Worm (Caenorhabditis elegans) whole organism, young adult: Measurements from ENCODE around the gene K06H6.5.

ENCODE experiments used
- B0019.2 ChIP-seq: fragments of 200-800 bp; sonication (Bioruptor generic); conservative IDR thresholded peaks from 2 replicates; pipeline ENCODE4 v1.3.6; 2022; ENCODE audit warnings: missing genetic modification reagents, missing genetic modification characterization, missing compliant biosample characterization
- F39B2.1 ChIP-seq: fragments of 200-800 bp; sonication (Bioruptor generic); IDR thresholded peaks from 2 replicates; pipeline ENCODE4 v1.3.6; 2022; ENCODE audit warnings: missing genetic modification reagents, missing genetic modification characterization, missing compliant biosample characterization
- F49E8.2 ChIP-seq: sonication (generic microtip); optimal IDR thresholded peaks from 3 replicates; lab custom pipeline; 2017; ENCODE audit warnings: missing genetic modification characterization, mild to moderate bottlenecking, missing compliant biosample characterization, antibody characterized with exemption, moderate library complexity; ENCODE audit not compliant: insufficient read depth
- F52B5.7 ChIP-seq: sonication (generic microtip); optimal IDR thresholded peaks from 2 replicates; lab custom pipeline; 2016; ENCODE audit warnings: mild to moderate bottlenecking, missing genetic modification characterization, missing compliant biosample characterization
- F55B11.4 ChIP-seq: sonication (generic microtip); optimal IDR thresholded peaks from 2 replicates; lab custom pipeline; 2016; ENCODE audit warnings: missing compliant biosample characterization, missing genetic modification characterization, borderline replicate concordance; ENCODE audit not compliant: insufficient read depth
- K11D2.4 ChIP-seq: fragments of 200-800 bp; sonication (Bioruptor generic); IDR thresholded peaks from 2 replicates; pipeline ENCODE4 v1.3.6; 2022; ENCODE audit warnings: missing genetic modification reagents, missing genetic modification characterization, missing compliant biosample characterization
- Y53F4B.3 ChIP-seq: fragments of 200-800 bp; sonication (Bioruptor generic); IDR thresholded peaks from 2 replicates; pipeline ENCODE4 v1.3.6; 2022; ENCODE audit warnings: missing genetic modification reagents, missing genetic modification characterization, missing compliant biosample characterization
- athp-1 ChIP-seq: sonication (generic microtip); optimal IDR thresholded peaks from 2 replicates; lab custom pipeline; 2017; ENCODE audit warnings: mild to moderate bottlenecking, missing genetic modification characterization, missing compliant biosample characterization
- attf-5 ChIP-seq: fragments of 200-800 bp; sonication (Bioruptor generic); optimal IDR thresholded peaks from 2 replicates; lab custom pipeline; 2018; ENCODE audit warnings: mild to moderate bottlenecking, missing genetic modification characterization, missing compliant biosample characterization
- bed-1 ChIP-seq: fragments of 200-800 bp; sonication (Bioruptor generic); IDR thresholded peaks from 2 replicates; pipeline ENCODE4 v1.3.6; 2022; ENCODE audit warnings: missing genetic modification reagents, missing genetic modification characterization, missing compliant biosample characterization
- ceh-79 ChIP-seq: sonication (generic microtip); optimal IDR thresholded peaks from 2 replicates; lab custom pipeline; 2017; ENCODE audit warnings: mild to moderate bottlenecking, missing genetic modification characterization, missing compliant biosample characterization
- dox-1 ChIP-seq: fragments of 200-800 bp; sonication (Bioruptor generic); IDR thresholded peaks from 2 replicates; pipeline ENCODE4 v1.3.6; 2022; ENCODE audit warnings: missing genetic modification reagents, missing genetic modification characterization, missing compliant biosample characterization
- egl-44 ChIP-seq: fragments of 200-800 bp; sonication (Bioruptor generic); IDR thresholded peaks from 2 replicates; pipeline ENCODE4 v1.3.6; 2022; ENCODE audit warnings: missing genetic modification reagents, missing genetic modification characterization, missing compliant biosample characterization
- ekl-4 ChIP-seq: fragments of 200-800 bp; sonication (Bioruptor generic); IDR thresholded peaks from 2 replicates; pipeline ENCODE4 v1.3.6; 2022; ENCODE audit warnings: missing genetic modification reagents, missing genetic modification characterization, missing compliant biosample characterization
- gei-17 ChIP-seq: fragments of 200-800 bp; sonication (Bioruptor generic); optimal IDR thresholded peaks from 2 replicates; lab custom pipeline; 2018; ENCODE audit warnings: mild to moderate bottlenecking, missing genetic modification characterization, missing compliant biosample characterization
- him-1 ChIP-seq: sonication (generic microtip); optimal IDR thresholded peaks from 2 replicates; lab custom pipeline; 2016; ENCODE audit warnings: missing genotype, missing genetic modification reagents, missing genetic modification characterization, missing compliant biosample characterization
- hlh-26 ChIP-seq: fragments of 200-800 bp; sonication (Bioruptor generic); conservative IDR thresholded peaks from 2 replicates; pipeline ENCODE4 v1.3.6; 2022; ENCODE audit warnings: missing genetic modification reagents, missing genetic modification characterization, missing compliant biosample characterization
- madf-10 ChIP-seq: sonication (generic microtip); optimal IDR thresholded peaks from 2 replicates; lab custom pipeline; 2016; ENCODE audit warnings: mild to moderate bottlenecking, missing genetic modification characterization, missing compliant biosample characterization
- madf-3 ChIP-seq: fragments of 200-800 bp; sonication (Bioruptor generic); IDR thresholded peaks from 2 replicates; pipeline ENCODE4 v1.3.6; 2022; ENCODE audit warnings: missing genetic modification reagents, missing genetic modification characterization, missing compliant biosample characterization
- mel-28 ChIP-seq: sonication (generic microtip); optimal IDR thresholded peaks from 2 replicates; lab custom pipeline; 2016; ENCODE audit warnings: borderline replicate concordance, mild to moderate bottlenecking, missing genetic modification characterization, missing compliant biosample characterization
- mes-4 ChIP-seq: sonication (generic microtip); optimal IDR thresholded peaks from 2 replicates; lab custom pipeline; 2016; ENCODE audit warnings: missing genotype, missing genetic modification characterization, missing compliant biosample characterization
- nfyb-1 ChIP-seq: fragments of 200-800 bp; sonication (Bioruptor generic); IDR thresholded peaks from 2 replicates; pipeline ENCODE4 v1.3.6; 2022; ENCODE audit warnings: missing genetic modification reagents, missing genetic modification characterization, missing compliant biosample characterization
- nhr-27 ChIP-seq: fragments of 200-800 bp; sonication (Bioruptor generic); optimal IDR thresholded peaks from 2 replicates; lab custom pipeline; 2018; ENCODE audit warnings: mild to moderate bottlenecking, missing genetic modification characterization, moderate library complexity, missing compliant biosample characterization
- nhr-90 ChIP-seq: sonication (generic microtip); optimal IDR thresholded peaks from 2 replicates; lab custom pipeline; 2016; ENCODE audit warnings: missing genotype, mild to moderate bottlenecking, missing genetic modification characterization, missing compliant biosample characterization
- pha-4 ChIP-seq: fragments of 150-350 bp; sonication (generic microtip); optimal IDR thresholded peaks from 2 replicates; lab custom pipeline; 2014; ENCODE audit warnings: missing biosample characterization, missing genetic modification reagents, missing genetic modification characterization
- rec-8 ChIP-seq, 2 experiments: sonication (generic microtip); optimal IDR thresholded peaks; 2 replicates each; lab custom pipeline; 2016; ENCODE audit warnings: mild to moderate bottlenecking in 2 of 2, missing genetic modification characterization in 2 of 2, missing genetic modification reagents in 2 of 2, missing genotype in 2 of 2, missing biosample characterization in 1 of 2, missing compliant biosample characterization in 1 of 2, moderate library complexity in 1 of 2
- rpc-1 ChIP-seq, 2 experiments: fragments of 150-350 bp in 1 of 2; sonication (generic microtip) in 1 of 2; optimal IDR thresholded peaks; 2 replicates each; lab custom pipeline; 2014 to 2018; ENCODE audit warnings: missing biosample characterization in 1 of 2, missing genetic modification characterization in 1 of 2, missing genetic modification reagents in 1 of 2, missing genotype in 1 of 2
- sdz-38 ChIP-seq: sonication (generic microtip); optimal IDR thresholded peaks from 2 replicates; lab custom pipeline; 2016; ENCODE audit warnings: missing genotype, missing genetic modification characterization, missing compliant biosample characterization
- snpc-1.3 ChIP-seq: sonication (generic microtip); optimal IDR thresholded peaks from 2 replicates; lab custom pipeline; 2017; ENCODE audit warnings: missing genetic modification characterization, mild to moderate bottlenecking, missing compliant biosample characterization, antibody characterized with exemption, moderate library complexity, missing genotype, missing genetic modification reagents; ENCODE audit not compliant: insufficient read depth
- snpc-3.4 ChIP-seq: sonication (generic microtip); optimal IDR thresholded peaks from 2 replicates; lab custom pipeline; 2017; ENCODE audit warnings: missing genetic modification characterization, mild to moderate bottlenecking, missing compliant biosample characterization, antibody characterized with exemption, moderate library complexity, missing genotype, missing genetic modification reagents
- sptf-2 ChIP-seq: fragments of 200-800 bp; sonication (Bioruptor generic); optimal IDR thresholded peaks from 2 replicates; lab custom pipeline; 2018; ENCODE audit warnings: mild to moderate bottlenecking, missing genetic modification characterization, missing compliant biosample characterization
- tbx-9 ChIP-seq: sonication (generic microtip); optimal IDR thresholded peaks from 2 replicates; lab custom pipeline; 2016; ENCODE audit warnings: borderline replicate concordance, missing genetic modification characterization, inconsistent platforms, missing compliant biosample characterization
- unc-62 ChIP-seq: fragments of 150-350 bp; optimal IDR thresholded peaks from 2 replicates; lab custom pipeline; 2014; ENCODE audit warnings: missing biosample characterization, missing genetic modification reagents, missing genetic modification characterization

The K06H6.5 gene

DNA sequence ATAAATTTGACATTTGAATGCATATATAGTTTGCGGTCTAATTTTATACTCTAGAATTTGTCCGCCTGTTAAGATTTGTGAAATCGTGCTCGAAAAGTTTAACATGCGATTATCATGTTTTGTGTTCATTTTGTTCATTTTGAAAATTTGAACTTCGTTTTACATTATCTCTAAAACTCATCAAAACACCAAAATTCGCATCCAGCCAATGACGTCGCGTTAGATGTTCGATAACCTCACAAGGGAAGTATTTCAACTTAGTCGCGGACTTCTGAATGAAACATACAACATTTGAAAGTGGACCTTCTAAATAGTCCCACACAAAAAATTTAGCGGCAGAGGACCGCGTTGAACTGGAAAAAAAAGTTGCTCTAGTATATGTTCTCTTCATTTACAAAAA, 34.7 kb upstream of the K06H6.5 start:
- TF ChIP-seq madf-10 (no peak), tbx-9 (tag; lab: Kevin White, UChicago) (no peak), nhr-90 (tag; lab: Kevin White, UChicago) (no peak), rpc-1 (optimal IDR thresholded peaks at IDR 0.05; lab: Kevin White, UChicago) (no peak), rpc-1 (tag; optimal IDR thresholded peaks at IDR 0.05; lab: Kevin White, UChicago) (no peak), hlh-26 (no peak), gei-17 (GFP tag; lab: Kevin White, UChicago) (no peak)

DNA sequence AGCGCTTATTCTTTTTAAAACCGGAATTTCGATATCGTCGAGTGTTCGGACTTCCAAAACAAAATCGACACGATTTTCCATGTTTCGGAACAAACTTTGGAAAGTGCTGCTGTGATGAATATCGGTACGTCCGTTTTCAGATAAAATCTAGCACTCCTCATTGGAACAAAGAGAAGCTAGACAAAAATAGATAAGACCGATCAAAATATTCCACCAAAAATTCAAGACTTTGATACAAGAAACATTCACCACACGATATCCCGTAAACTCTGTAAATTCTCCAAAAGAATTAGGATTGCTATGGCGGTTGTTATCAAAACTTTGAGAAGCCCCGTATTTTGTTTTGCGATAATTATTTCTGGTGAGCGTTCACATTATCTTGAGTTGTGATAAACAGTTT, 33.0 kb upstream of the K06H6.5 start, which contains the start of gene C14C6.3:
TSS of gene C14C6.3 (plus strand) at position 301 of the 400 bp plus-strand sequence.
- TF ChIP-seq B0019.2 (GFP tag; lab: Robert Waterston, UW): no peak
- TF ChIP-seq Y53F4B.3 (GFP tag; lab: Robert Waterston, UW): no peak

DNA sequence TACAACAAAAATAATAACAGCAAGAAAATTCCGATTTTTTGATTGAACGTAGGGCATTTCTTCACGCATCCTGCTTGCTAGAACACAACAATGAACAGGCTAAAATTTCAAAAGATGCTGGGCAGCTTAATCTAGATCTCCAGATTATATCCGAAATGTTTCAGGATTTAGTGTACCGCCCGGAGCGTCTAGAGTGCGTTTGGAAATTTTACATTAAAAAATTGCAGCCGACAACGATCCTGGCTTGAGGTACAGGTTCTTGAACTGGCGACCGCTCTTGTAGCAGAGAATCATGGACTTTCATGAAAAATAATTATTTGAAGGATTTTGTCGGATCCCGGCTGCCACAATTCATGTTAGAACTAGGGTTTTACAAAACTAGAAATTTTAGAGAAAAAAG, 28.2 kb upstream of the K06H6.5 start, which contains the start of gene C14C6.6:
TSS of gene C14C6.6 (minus strand) at position 101 of the 400 bp plus-strand sequence.
- TF ChIP-seq ceh-79 (tag; lab: Kevin White, UChicago): no peak
- TF ChIP-seq sptf-2 (GFP tag; lab: Kevin White, UChicago): no peak
- TF ChIP-seq F52B5.7: no peak
- TF ChIP-seq nhr-27 (tag; lab: Kevin White, UChicago): no peak
- TF ChIP-seq egl-44: no peak
- TF ChIP-seq him-1 (tag; lab: Kevin White, UChicago): no peak
- no peak for TF ChIP-seq ekl-4
- TF ChIP-seq athp-1 (tag; lab: Kevin White, UChicago): no peak
- TF ChIP-seq snpc-3.4 (tag; lab: Kevin White, UChicago): no peak

DNA sequence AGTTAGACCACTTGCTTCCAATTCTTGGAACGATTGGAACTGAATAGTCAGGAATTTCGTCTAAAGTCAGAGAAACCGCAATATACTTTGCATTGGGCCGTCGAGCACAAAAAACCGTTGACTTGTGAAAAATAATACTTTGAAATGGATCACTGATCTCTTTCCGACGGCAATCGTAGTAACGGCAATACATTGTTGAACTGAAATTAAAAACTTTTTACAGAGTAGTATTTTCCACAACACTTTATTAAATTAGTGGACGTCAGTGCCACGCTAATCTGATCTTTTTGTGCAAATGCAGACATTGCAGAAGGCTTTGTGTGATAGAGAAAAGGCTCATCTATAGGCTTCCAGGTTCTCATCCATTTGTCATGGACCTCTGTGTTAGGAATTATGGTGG, 23.8 kb upstream of the K06H6.5 start:
- no peak for TF ChIP-seq madf-3 (GFP tag; lab: Robert Waterston, UW)
- no peak for TF ChIP-seq pha-4 (tag; lab: Kevin White, UChicago)
- no peak for TF ChIP-seq unc-62 (GFP tag; lab: Kevin White, UChicago)
- TF ChIP-seq sdz-38 (tag; lab: Kevin White, UChicago): no peak
- no peak for TF ChIP-seq K11D2.4
- TF ChIP-seq athp-1 (tag; lab: Kevin White, UChicago): no peak
- no peak for TF ChIP-seq F55B11.4
- no peak for TF ChIP-seq ceh-79 (tag; lab: Kevin White, UChicago)
- no peak for TF ChIP-seq nfyb-1
- no peak for TF ChIP-seq mes-4 (tag; lab: Kevin White, UChicago)
- no peak for TF ChIP-seq rec-8 (tag; optimal IDR thresholded peaks at IDR 0.05; lab: Kevin White, UChicago)
- no peak for TF ChIP-seq F39B2.1 (GFP tag; lab: Robert Waterston, UW)
- no peak for TF ChIP-seq dox-1 (GFP tag; lab: Robert Waterston, UW)
- no peak for TF ChIP-seq F49E8.2 (tag; lab: Kevin White, UChicago)
- no peak for TF ChIP-seq mel-28 (tag; lab: Kevin White, UChicago)
- no peak for TF ChIP-seq sptf-2 (GFP tag; lab: Kevin White, UChicago)
- no peak for TF ChIP-seq snpc-1.3
- no peak for TF ChIP-seq attf-5 (GFP tag; lab: Kevin White, UChicago)
- no peak for TF ChIP-seq bed-1 (GFP tag; lab: Robert Waterston, UW)
- TF ChIP-seq, all 124 proteins: peak for 0
